Fruit fly (Drosophila melanogaster) whole organism, embryonic: Measurements from ENCODE around the gene CG15877.

Source experiments
- Atf6 ChIP-seq: fragments of 200-800 bp; sonication (Bioruptor generic); IDR thresholded peaks from 2 replicates; pipeline ENCODE4 v1.3.6; 2022; ENCODE audit warnings: missing biosample characterization, missing genetic modification characterization
- Bdp1 ChIP-seq: fragments of 200-800 bp; sonication (Bioruptor generic); optimal IDR thresholded peaks from 3 replicates; lab custom pipeline; 2016; ENCODE audit warnings: missing biosample characterization, missing genetic modification characterization
- CG10462 ChIP-seq: fragments of 200-800 bp; sonication (Bioruptor generic); optimal IDR thresholded peaks from 2 replicates; lab custom pipeline; 2016; ENCODE audit warnings: missing biosample characterization, missing genetic modification characterization
- CG14667 ChIP-seq: fragments of 200-800 bp; sonication (Bioruptor generic); IDR thresholded peaks from 2 replicates; pipeline ENCODE4 v1.3.6; 2022; ENCODE audit warnings: missing biosample characterization, missing genetic modification characterization
- CG15073 ChIP-seq: fragments of 200-800 bp; sonication (Bioruptor generic); optimal IDR thresholded peaks from 2 replicates; lab custom pipeline; 2016; ENCODE audit warnings: missing biosample characterization, missing genetic modification characterization
- CG16779 ChIP-seq: fragments of 200-800 bp; sonication (Bioruptor generic); IDR thresholded peaks from 2 replicates; pipeline ENCODE4 v1.3.6; 2022; ENCODE audit warnings: missing biosample characterization, missing genetic modification characterization
- CG16815 ChIP-seq: fragments of 200-800 bp; sonication (Bioruptor generic); optimal IDR thresholded peaks from 3 replicates; lab custom pipeline; 2017; ENCODE audit warnings: missing biosample characterization, mild to moderate bottlenecking, missing genetic modification characterization
- CG2889 ChIP-seq: fragments of 200-800 bp; sonication (Bioruptor generic); IDR thresholded peaks from 3 replicates; pipeline ENCODE4 v1.3.6; 2022; ENCODE audit warnings: missing biosample characterization, missing genetic modification characterization
- CG31388 ChIP-seq: fragments of 200-800 bp; sonication (Bioruptor generic); optimal IDR thresholded peaks from 2 replicates; lab custom pipeline; 2016; ENCODE audit warnings: missing biosample characterization, missing genetic modification characterization
- CG3163 ChIP-seq: fragments of 200-800 bp; sonication (Bioruptor generic); optimal IDR thresholded peaks from 3 replicates; lab custom pipeline; 2016; ENCODE audit warnings: missing biosample characterization, missing genetic modification characterization
- CG3407 ChIP-seq: fragments of 200-800 bp; sonication (Bioruptor generic); optimal IDR thresholded peaks from 2 replicates; lab custom pipeline; 2018; ENCODE audit warnings: missing biosample characterization, mild to moderate bottlenecking, missing genetic modification characterization
- CG42726 ChIP-seq: fragments of 200-800 bp; sonication (Bioruptor generic); IDR thresholded peaks from 2 replicates; pipeline ENCODE4 v1.3.6; 2022; ENCODE audit warnings: missing biosample characterization, missing genetic modification characterization; ENCODE audit not compliant: partially characterized antibody
- CG4282 ChIP-seq: fragments of 200-800 bp; sonication (Bioruptor generic); optimal IDR thresholded peaks from 2 replicates; lab custom pipeline; 2016; ENCODE audit warnings: missing biosample characterization, missing genetic modification characterization
- CG4404 ChIP-seq: fragments of 200-800 bp; sonication (Bioruptor generic); IDR thresholded peaks from 2 replicates; pipeline ENCODE4 v1.3.6; 2022; ENCODE audit warnings: missing biosample characterization, missing genetic modification characterization
- CG6254 ChIP-seq: fragments of 200-800 bp; sonication (Bioruptor generic); optimal IDR thresholded peaks from 3 replicates; lab custom pipeline; 2017; ENCODE audit warnings: mild to moderate bottlenecking, missing biosample characterization, missing genetic modification reagents, missing genetic modification characterization
- CG7963 ChIP-seq: fragments of 200-800 bp; sonication (Bioruptor generic); IDR thresholded peaks from 3 replicates; pipeline ENCODE4 v1.3.6; 2022; ENCODE audit warnings: missing biosample characterization, missing genetic modification characterization; ENCODE audit not compliant: partially characterized antibody
- CG8359 ChIP-seq: fragments of 200-800 bp; sonication (Bioruptor generic); optimal IDR thresholded peaks from 2 replicates; lab custom pipeline; 2017; ENCODE audit warnings: missing biosample characterization, mild to moderate bottlenecking, missing genetic modification characterization, borderline replicate concordance
- CG8388 ChIP-seq: fragments of 200-800 bp; sonication (Bioruptor generic); optimal IDR thresholded peaks from 2 replicates; lab custom pipeline; 2019; ENCODE audit warnings: missing biosample characterization, mild to moderate bottlenecking, missing genetic modification characterization, moderate library complexity
- Deaf1 ChIP-seq: fragments of 200-800 bp; optimal IDR thresholded peaks from 3 replicates; lab custom pipeline; 2019; ENCODE audit warnings: missing biosample characterization, mild to moderate bottlenecking, missing genetic modification characterization, moderate library complexity
- Dll ChIP-seq: fragments of 200-800 bp; sonication (Bioruptor generic); IDR thresholded peaks from 4 replicates; pipeline ENCODE4 v1.3.6; 2022; ENCODE audit warnings: missing biosample characterization, missing genetic modification characterization; ENCODE audit not compliant: partially characterized antibody
- Doc2 ChIP-seq: fragments of 200-800 bp; sonication (Bioruptor generic); IDR thresholded peaks from 2 replicates; pipeline ENCODE4 v1.3.6; 2022; ENCODE audit warnings: missing biosample characterization, missing genetic modification characterization
- Elba2 ChIP-seq: fragments of 200-800 bp; sonication (Bioruptor generic); optimal IDR thresholded peaks from 3 replicates; lab custom pipeline; 2016; ENCODE audit warnings: missing biosample characterization, missing genetic modification characterization
- H15 ChIP-seq: fragments of 200-800 bp; sonication (Bioruptor generic); IDR thresholded peaks from 3 replicates; pipeline ENCODE4 v1.3.6; 2022; ENCODE audit warnings: missing biosample characterization, missing genetic modification characterization
- Hr3 ChIP-seq: fragments of 200-800 bp; sonication (Bioruptor generic); optimal IDR thresholded peaks from 3 replicates; lab custom pipeline; 2016; ENCODE audit warnings: missing biosample characterization, missing genetic modification characterization
- Hr78 ChIP-seq, 2 experiments: fragments of 200-800 bp in 1 of 2; fragments of >200 bp in 1 of 2; sonication (Bioruptor generic) in 1 of 2; optimal IDR thresholded peaks; 2 replicates each; lab custom pipeline; 2017 to 2019; ENCODE audit warnings: missing biosample characterization in 2 of 2, missing genetic modification characterization in 2 of 2, mild to moderate bottlenecking in 1 of 2, moderate library complexity in 1 of 2
- MESR4 ChIP-seq: fragments of 200-800 bp; sonication (Bioruptor generic); optimal IDR thresholded peaks from 2 replicates; lab custom pipeline; 2018; ENCODE audit warnings: missing biosample characterization, mild to moderate bottlenecking, missing genetic modification characterization, moderate library complexity
- Nf-YA ChIP-seq: fragments of 200-800 bp; sonication (Bioruptor generic); IDR thresholded peaks from 2 replicates; pipeline ENCODE4 v1.3.6; 2022; ENCODE audit warnings: missing biosample characterization, missing genetic modification characterization
- Scr ChIP-seq: fragments of 200-800 bp; sonication (Bioruptor generic); IDR thresholded peaks from 2 replicates; pipeline ENCODE4 v1.3.6; 2022; ENCODE audit warnings: missing biosample characterization, missing genetic modification characterization; ENCODE audit not compliant: partially characterized antibody
- Sin3A ChIP-seq: fragments of >200 bp; optimal IDR thresholded peaks from 2 replicates; lab custom pipeline; 2018
- Sry-δ ChIP-seq: fragments of 200-800 bp; sonication (Bioruptor generic); optimal IDR thresholded peaks from 2 replicates; lab custom pipeline; 2016; ENCODE audit warnings: missing biosample characterization, missing genetic modification characterization
- TFAM ChIP-seq: fragments of 200-800 bp; sonication (Bioruptor generic); optimal IDR thresholded peaks from 2 replicates; lab custom pipeline; 2017; ENCODE audit warnings: missing biosample characterization, missing genetic modification characterization, inconsistent platforms
- Xbp1 ChIP-seq: fragments of 200-800 bp; sonication (Bioruptor generic); optimal IDR thresholded peaks from 3 replicates; lab custom pipeline; 2016; ENCODE audit warnings: missing biosample characterization, mild to moderate bottlenecking, missing genetic modification characterization
- ap ChIP-seq: fragments of 200-800 bp; sonication (Bioruptor generic); IDR thresholded peaks from 2 replicates; pipeline ENCODE4 v1.3.6; 2022; ENCODE audit warnings: missing biosample characterization, missing genetic modification characterization
- chif ChIP-seq, 2 experiments: fragments of 200-800 bp; sonication (Bioruptor generic); optimal IDR thresholded peaks; 3 replicates each; lab custom pipeline; 2016; ENCODE audit warnings: missing biosample characterization in 2 of 2, missing genetic modification characterization in 2 of 2
- chm ChIP-seq: fragments of 200-800 bp; sonication (Bioruptor generic); IDR thresholded peaks from 2 replicates; pipeline ENCODE4 v1.3.6; 2022; ENCODE audit warnings: missing biosample characterization, missing genetic modification characterization
- crc ChIP-seq: fragments of 200-800 bp; sonication (Bioruptor generic); optimal IDR thresholded peaks from 2 replicates; lab custom pipeline; 2016; ENCODE audit warnings: missing biosample characterization, missing genetic modification characterization
- dmrt11E ChIP-seq: fragments of 200-800 bp; sonication (Bioruptor generic); optimal IDR thresholded peaks from 3 replicates; lab custom pipeline; 2018; ENCODE audit warnings: missing biosample characterization, mild to moderate bottlenecking, missing genetic modification characterization, moderate library complexity
- en ChIP-seq: fragments of 200-800 bp; sonication (Bioruptor generic); optimal IDR thresholded peaks from 2 replicates; lab custom pipeline; 2016; ENCODE audit warnings: missing biosample characterization, missing genetic modification characterization
- gro ChIP-seq: fragments of 200-800 bp; sonication (Bioruptor generic); optimal IDR thresholded peaks from 2 replicates; lab custom pipeline; 2016; ENCODE audit warnings: missing biosample characterization, missing genetic modification characterization
- jigr1 ChIP-seq: fragments of 200-800 bp; sonication (Bioruptor generic); IDR thresholded peaks from 3 replicates; pipeline ENCODE4 v1.3.6; 2022; ENCODE audit warnings: missing biosample characterization, missing genetic modification characterization
- lov ChIP-seq, 2 experiments: fragments of 200-800 bp in 1 of 2; fragments of >200 bp in 1 of 2; sonication (Bioruptor generic) in 1 of 2; IDR thresholded peaks in 1 of 2; optimal IDR thresholded peaks in 1 of 2; 2 replicates in 1 of 2; 3 replicates in 1 of 2; pipeline versions ENCODE4 v1.3.6 to Lab custom; 2017 to 2022; ENCODE audit warnings: missing biosample characterization in 1 of 2, missing genetic modification characterization in 1 of 2
- mirr ChIP-seq: fragments of 200-800 bp; sonication (Bioruptor generic); optimal IDR thresholded peaks from 3 replicates; lab custom pipeline; 2018; ENCODE audit warnings: missing biosample characterization, mild to moderate bottlenecking, missing genetic modification characterization
- pum ChIP-seq: fragments of 200-800 bp; sonication (Bioruptor generic); optimal IDR thresholded peaks from 2 replicates; lab custom pipeline; 2016; ENCODE audit warnings: missing biosample characterization, missing genetic modification characterization
- rib ChIP-seq: fragments of 200-800 bp; sonication (Bioruptor generic); IDR thresholded peaks from 2 replicates; pipeline ENCODE4 v1.3.6; 2022; ENCODE audit warnings: missing biosample characterization, missing genetic modification characterization
- run ChIP-seq: fragments of 200-800 bp; sonication (Bioruptor generic); optimal IDR thresholded peaks from 3 replicates; lab custom pipeline; 2018; ENCODE audit warnings: missing biosample characterization, mild to moderate bottlenecking, missing genetic modification characterization
- sima ChIP-seq: fragments of 200-800 bp; sonication (Bioruptor generic); optimal IDR thresholded peaks from 2 replicates; lab custom pipeline; 2016; ENCODE audit warnings: missing biosample characterization, missing genetic modification characterization
- sug ChIP-seq: fragments of 200-800 bp; optimal IDR thresholded peaks from 2 replicates; lab custom pipeline; 2019; ENCODE audit warnings: missing biosample characterization, mild to moderate bottlenecking, missing genetic modification characterization, moderate library complexity
- tap ChIP-seq: fragments of 200-800 bp; optimal IDR thresholded peaks from 3 replicates; lab custom pipeline; 2019; ENCODE audit warnings: missing biosample characterization, mild to moderate bottlenecking, missing genetic modification characterization, moderate library complexity
- ttk ChIP-seq: fragments of 200-800 bp; sonication (Bioruptor generic); IDR thresholded peaks from 2 replicates; pipeline ENCODE4 v2.1.2; 2022; ENCODE audit warnings: missing biosample characterization, missing genetic modification characterization
- vnd ChIP-seq: fragments of 200-800 bp; sonication (Bioruptor generic); IDR thresholded peaks from 3 replicates; pipeline ENCODE4 v1.3.6; 2022; ENCODE audit warnings: missing biosample characterization, missing genetic modification characterization; ENCODE audit not compliant: partially characterized antibody

Gene CG15877

DNA sequence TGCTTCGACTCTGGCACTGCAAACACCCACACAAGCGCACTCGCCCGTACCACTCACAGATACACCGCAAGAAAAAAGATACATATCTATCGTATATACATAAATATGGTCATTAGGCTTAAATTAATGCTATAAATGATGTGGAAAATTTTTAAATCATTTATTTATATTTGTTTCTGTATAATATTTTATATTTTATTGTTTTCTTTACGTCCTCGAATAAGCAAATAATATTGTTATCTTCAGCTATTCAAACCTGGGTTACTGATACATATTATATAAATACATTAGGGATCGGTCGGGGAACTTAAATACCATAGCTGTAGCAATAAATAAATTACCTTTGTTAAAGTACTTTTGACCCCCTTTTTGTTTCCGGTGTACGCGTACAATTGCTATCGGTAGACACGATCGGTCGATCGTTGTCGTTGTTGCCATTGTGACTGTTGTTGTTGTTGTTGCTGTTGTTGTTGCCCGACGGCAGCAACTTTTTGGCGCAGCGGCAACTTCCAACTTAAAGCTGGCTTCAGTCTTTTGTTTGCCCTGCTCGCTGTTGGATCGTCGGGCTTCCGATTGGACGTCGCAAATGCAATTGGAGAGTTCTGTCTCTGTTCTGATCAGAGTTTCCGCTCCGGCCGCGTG, 40.2 kb upstream of the CG15877 start (continued):
- TF ChIP-seq jigr1 (GFP tag; lab: Robert Waterston, UW) = no peak
- peak; percentile 75 for TF ChIP-seq Hr3 (GFP tag; lab: Kevin White, UChicago)
- TF ChIP-seq crc (GFP tag; lab: Kevin White, UChicago) = no peak
- TF ChIP-seq Dll (GFP tag; lab: Robert Waterston, UW) = no peak
- TF ChIP-seq tap (tag; lab: Kevin White, UChicago) = peak; percentile 68
- no peak for TF ChIP-seq CG16779 (GFP tag; lab: Robert Waterston, UW)
- TF ChIP-seq sug (tag; lab: Kevin White, UChicago) = peak; percentile 68
- TF ChIP-seq rib (GFP tag; lab: Robert Waterston, UW) = no peak
- TF ChIP-seq dmrt11E (tag; lab: Kevin White, UChicago) = peak; percentile 47
- no peak for TF ChIP-seq MESR4 (GFP tag; lab: Kevin White, UChicago)
- TF ChIP-seq CG42726 (GFP tag; lab: Robert Waterston, UW) = no peak
- TF ChIP-seq TFAM (GFP tag; lab: Kevin White, UChicago) = no peak
- TF ChIP-seq Sry-δ = no peak
- TF ChIP-seq Hr78 (GFP tag; optimal IDR thresholded peaks at IDR 0.05; lab: Kevin White, UChicago) = peak in 1 of 2 experiments; percentile 71
- TF ChIP-seq CG10462 (GFP tag; lab: Kevin White, UChicago) = no peak
- TF ChIP-seq CG3407 (GFP tag; lab: Kevin White, UChicago) = peak; percentile 56
- TF ChIP-seq ttk (GFP tag; lab: Robert Waterston, UW) = peak; percentile 61
- no peak for TF ChIP-seq Bdp1 (GFP tag; lab: Kevin White, UChicago)
- TF ChIP-seq Scr = no peak
- no peak for TF ChIP-seq CG2889 (GFP tag; lab: Robert Waterston, UW)
- TF ChIP-seq CG16815 (GFP tag; lab: Kevin White, UChicago) = peak; percentile 34
- no peak for TF ChIP-seq CG15073 (GFP tag; lab: Kevin White, UChicago)
- TF ChIP-seq Deaf1 = peak; percentile 72
- peak; percentile 27 for TF ChIP-seq pum (GFP tag; lab: Kevin White, UChicago)
- no peak for TF ChIP-seq CG7963
- no peak for TF ChIP-seq CG3163 (GFP tag; lab: Kevin White, UChicago)
- no peak for TF ChIP-seq sima (GFP tag; lab: Kevin White, UChicago)
- peak; percentile 54; the same call in 1 of the 2 replicates for TF ChIP-seq Atf6 (GFP tag; lab: Robert Waterston, UW)
- no peak for TF ChIP-seq en (GFP tag; lab: Kevin White, UChicago)
- TF ChIP-seq chm (GFP tag; lab: Robert Waterston, UW) = no peak
- TF ChIP-seq Sin3A (lab: Kevin White, UChicago) = no peak
- no peak for TF ChIP-seq ap (GFP tag; lab: Robert Waterston, UW)
- no peak for TF ChIP-seq lov (optimal IDR thresholded peaks at IDR 0.05; lab: Kevin White, UChicago)
- no peak for TF ChIP-seq lov (GFP tag; IDR thresholded peaks at IDR 0.05; lab: Robert Waterston, UW)
- no peak for TF ChIP-seq H15 (GFP tag; lab: Robert Waterston, UW)
- no peak for TF ChIP-seq CG4404 (GFP tag; lab: Robert Waterston, UW)
- no peak for TF ChIP-seq CG4282
- TF ChIP-seq Elba2 (GFP tag; lab: Kevin White, UChicago) = peak; percentile 6
- peak in 1 of 2 experiments; percentile 15 for TF ChIP-seq chif (GFP tag; optimal IDR thresholded peaks at IDR 0.05; lab: Kevin White, UChicago)
- TF ChIP-seq CG8388 (GFP tag; lab: Kevin White, UChicago) = peak; percentile 67
- TF ChIP-seq mirr (GFP tag; lab: Kevin White, UChicago) = no peak
- TF ChIP-seq Doc2 = no peak
- TF ChIP-seq run (tag; lab: Kevin White, UChicago) = peak; percentile 35
- TF ChIP-seq CG14667 (GFP tag; lab: Robert Waterston, UW) = no peak
- TF ChIP-seq CG31388 = no peak
- no peak for TF ChIP-seq Nf-YA
- TF ChIP-seq vnd (GFP tag; lab: Robert Waterston, UW) = no peak
- TF ChIP-seq Xbp1 = peak; percentile 69
- TF ChIP-seq CG6254 (GFP tag; lab: Kevin White, UChicago) = peak; percentile 71
- TF ChIP-seq CG8359 (GFP tag; lab: Kevin White, UChicago) = peak; percentile 51
- no peak for TF ChIP-seq gro (GFP tag; lab: Kevin White, UChicago)
